Worm (Caenorhabditis elegans) whole organism, L4 larva: ENCODE results near the gene his-2.

Source experiments
- ama-1 ChIP-seq: fragments of 150-350 bp; optimal IDR thresholded peaks from 2 replicates; lab custom pipeline; 2014; ENCODE audit warnings: inconsistent platforms, mixed read lengths
- egl-27 ChIP-seq: sonication (generic microtip); optimal IDR thresholded peaks from 3 replicates; lab custom pipeline; 2017; ENCODE audit warnings: missing biosample characterization, missing genetic modification reagents, missing genetic modification characterization
- lsy-2 ChIP-seq, 2 experiments: fragments of 150-350 bp in 1 of 2; sonication (generic microtip) in 1 of 2; optimal IDR thresholded peaks; 2 replicates each; lab custom pipeline; 2014 to 2017; ENCODE audit warnings: missing biosample characterization in 2 of 2, missing genetic modification characterization in 2 of 2
- nhr-11 ChIP-seq: fragments of 150-350 bp; optimal IDR thresholded peaks from 2 replicates; lab custom pipeline; 2014; ENCODE audit warnings: missing biosample characterization, missing genetic modification characterization
- nhr-237 ChIP-seq: sonication (generic microtip); optimal IDR thresholded peaks from 2 replicates; lab custom pipeline; 2017; ENCODE audit warnings: missing biosample characterization, missing genetic modification characterization
- nhr-76 ChIP-seq: fragments of 150-350 bp; optimal IDR thresholded peaks from 2 replicates; lab custom pipeline; 2014; ENCODE audit warnings: missing biosample characterization, missing genetic modification characterization
- pha-4 ChIP-seq, 2 experiments: fragments of 150-350 bp in 1 of 2; fragments of 200-800 bp in 1 of 2; sonication (Bioruptor generic) in 1 of 2; IDR thresholded peaks in 1 of 2; optimal IDR thresholded peaks in 1 of 2; 2 replicates each; pipeline versions ENCODE4 v1.3.6 to Lab custom; 2014 to 2022; ENCODE audit warnings: missing genetic modification characterization in 2 of 2, missing genetic modification reagents in 2 of 2, missing biosample characterization in 1 of 2, missing compliant biosample characterization in 1 of 2
- unc-130 ChIP-seq: sonication (generic microtip); optimal IDR thresholded peaks from 2 replicates; lab custom pipeline; 2016; ENCODE audit warnings: missing genetic modification reagents, missing genetic modification characterization, missing compliant biosample characterization

DNA sequence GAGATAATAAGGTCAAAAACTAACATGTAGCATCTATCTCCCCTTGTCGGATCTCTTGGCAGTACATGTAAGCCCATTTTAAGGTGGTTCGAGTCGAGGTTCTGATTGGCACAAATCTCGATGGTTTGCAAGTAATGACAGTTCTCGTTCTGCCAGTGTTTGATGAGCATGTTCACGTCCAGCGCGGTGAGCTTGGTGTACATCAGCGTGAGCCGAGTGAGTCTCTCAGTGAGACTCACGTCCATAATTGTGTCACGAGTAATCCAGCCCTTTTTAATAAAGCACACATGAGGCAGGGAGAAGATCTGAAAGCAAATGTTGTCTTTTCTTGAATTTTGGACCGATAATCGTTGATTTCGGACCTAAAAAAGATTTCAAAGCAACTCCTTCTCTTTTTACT, 9.3 kb downstream of the his-2 start, which contains the start of gene T10C6.16:
- no peak for TF ChIP-seq egl-27 (tag; lab: Kevin White, UChicago)
- no peak for TF ChIP-seq pha-4 (GFP tag; IDR thresholded peaks at IDR 0.05; lab: Robert Waterston, UW)
- TF ChIP-seq pha-4 (tag; optimal IDR thresholded peaks at IDR 0.05; lab: Kevin White, UChicago) = no peak
- no peak for TF ChIP-seq lsy-2 (tag; optimal IDR thresholded peaks at IDR 0.05; lab: Kevin White, UChicago)
- TF ChIP-seq nhr-76 = no peak
- no peak for TF ChIP-seq nhr-11 (tag; lab: Kevin White, UChicago)
- TF ChIP-seq nhr-237 (tag; lab: Kevin White, UChicago) = no peak
- TF ChIP-seq unc-130 = no peak
- TF ChIP-seq ama-1 (lab: Kevin White, UChicago) = no peak
